Fruit fly (Drosophila melanogaster) S2 (cell line): ENCODE data around the gene GABA-B-R3.

Source experiments
- CG8478 ChIP-seq: fragments of >200 bp; optimal IDR thresholded peaks from 2 replicates; lab custom pipeline; 2018
- CTCF ChIP-seq, 2 experiments: fragments of >200 bp; optimal IDR thresholded peaks; 2 replicates each; lab custom pipeline; 2018

DNA sequence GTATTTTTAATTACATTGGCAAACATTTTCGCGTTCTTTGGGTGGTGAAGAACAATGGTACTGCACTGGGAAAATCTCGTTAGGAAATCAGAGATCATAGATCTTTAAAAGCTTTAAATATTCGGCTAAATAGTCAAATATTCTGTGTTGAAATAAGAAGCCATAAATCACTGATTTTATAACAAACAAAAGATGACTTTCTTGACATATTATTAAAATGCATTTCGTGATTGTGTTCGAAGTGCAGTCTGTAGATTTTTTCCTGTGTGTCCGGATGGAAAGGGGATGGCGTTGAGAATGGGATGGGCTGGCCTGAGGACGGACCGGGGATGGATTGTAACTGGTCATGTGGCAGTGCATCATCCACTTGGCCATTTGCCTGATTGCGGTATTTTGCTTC is 17.6 kb upstream of the GABA-B-R3 start:
- TF ChIP-seq CTCF (optimal IDR thresholded peaks at IDR 0.05; lab: Kevin White, UChicago) = no peak
- TF ChIP-seq CG8478 = no peak
